Worm (Caenorhabditis elegans): ENCODE results near the gene Y119D3B.21.

Y119D3B.21 gene

ce11 chrIII:1214680-1215079 is at the start of gene Y119D3B.21:
Gene Y119D3B.21, plus strand, starts transcription at chrIII:1215000.
- peak; percentile 84 for TF ChIP-seq pqm-1 (tag; optimal IDR thresholded peaks at IDR 0.05)
- peak; percentile 78 for TF ChIP-seq hlh-11 (tag; optimal IDR thresholded peaks at IDR 0.05)
- peak; percentile 66 for TF ChIP-seq nhr-28 (tag; optimal IDR thresholded peaks at IDR 0.05)
- peak; percentile 36 for TF ChIP-seq lin-13 (GFP tag; optimal IDR thresholded peaks at IDR 0.05)
- 0 out of 2 replicates have a peak, but pooled peaks have one; percentile 17 for TF ChIP-seq T26A8.4 (GFP tag; IDR thresholded peaks at IDR 0.05)
- TF ChIP-seq lin-38 (GFP tag; IDR thresholded peaks at IDR 0.05), result no peak
- no peak for TF ChIP-seq zag-1 (tag; optimal IDR thresholded peaks at IDR 0.05)
- no peak for TF ChIP-seq aly-2 (tag; optimal IDR thresholded peaks at IDR 0.05)
- TF ChIP-seq fos-1 (tag; optimal IDR thresholded peaks at IDR 0.05), result no peak
- TF ChIP-seq hif-1 (tag; optimal IDR thresholded peaks at IDR 0.05), result no peak
- TF ChIP-seq lir-3 (tag; optimal IDR thresholded peaks at IDR 0.05), result no peak
- TF ChIP-seq daf-16 (GFP tag; optimal IDR thresholded peaks at IDR 0.05), result no peak
- peak; percentile 70 for TF ChIP-seq daf-16 (tag; optimal IDR thresholded peaks at IDR 0.05)
- peak; percentile 0 for TF ChIP-seq nhr-48 (tag; optimal IDR thresholded peaks at IDR 0.05)
- TF ChIP-seq D1046.2 (GFP tag; IDR thresholded peaks at IDR 0.05), result no peak
- TF ChIP-seq ceh-44 (GFP tag; IDR thresholded peaks at IDR 0.05), result no peak
- TF ChIP-seq dmd-6 (GFP tag; IDR thresholded peaks at IDR 0.05), result peak; percentile 86
- peak; percentile 75 for TF ChIP-seq ama-1 (optimal IDR thresholded peaks at IDR 0.05)
- TF ChIP-seq gei-8 (GFP tag; optimal IDR thresholded peaks at IDR 0.05), result no peak
- peak; percentile 39; the same call in 1 of the 2 replicates for TF ChIP-seq lin-1 (GFP tag; IDR thresholded peaks at IDR 0.05)
- no peak for TF ChIP-seq rbr-2 (tag; optimal IDR thresholded peaks at IDR 0.05)
- TF ChIP-seq lsy-2 (tag; optimal IDR thresholded peaks at IDR 0.05), result no peak
- no peak for TF ChIP-seq F26F4.8 (GFP tag; conservative IDR thresholded peaks at IDR 0.05)
- TF ChIP-seq mxl-3 (GFP tag; optimal IDR thresholded peaks at IDR 0.05), result peak; percentile 53
- peak; percentile 60; the same call in 1 of the 2 replicates for TF ChIP-seq saeg-2 (GFP tag; IDR thresholded peaks at IDR 0.05)
- no peak for TF ChIP-seq lim-7 (GFP tag; IDR thresholded peaks at IDR 0.05)
- TF ChIP-seq pha-4 (GFP tag; IDR thresholded peaks at IDR 0.05), result 0 out of 2 replicates have a peak, but pooled peaks have one; percentile 40
- no peak for TF ChIP-seq pha-4 (tag; optimal IDR thresholded peaks at IDR 0.05)
- peak; percentile 53 for TF ChIP-seq dve-1 (tag; optimal IDR thresholded peaks at IDR 0.05; ENCODE audit: insufficient read depth)
- TF ChIP-seq tra-1 (GFP tag; IDR thresholded peaks at IDR 0.05), result 0 out of 2 replicates have a peak, but pooled peaks have one; percentile 37
- TF ChIP-seq ceh-28 (tag; optimal IDR thresholded peaks at IDR 0.05), result no peak

ce11 chrIII:1166388-1166787 is 48.4 kb upstream of the Y119D3B.21 start:
- no peak for TF ChIP-seq nhr-11 (tag; optimal IDR thresholded peaks at IDR 0.05)
- no peak for TF ChIP-seq D1046.2 (GFP tag; IDR thresholded peaks at IDR 0.05)
- TF ChIP-seq ceh-82 (tag; optimal IDR thresholded peaks at IDR 0.05), result no peak
- TF ChIP-seq daf-19 (GFP tag; conservative IDR thresholded peaks at IDR 0.05), result no peak
- TF ChIP-seq madf-5 (GFP tag; IDR thresholded peaks at IDR 0.05), result no peak
- no peak for TF ChIP-seq mep-1 (tag; optimal IDR thresholded peaks at IDR 0.05)
- no peak for TF ChIP-seq egl-27 (tag; optimal IDR thresholded peaks at IDR 0.05)
- TF ChIP-seq aly-2 (tag; optimal IDR thresholded peaks at IDR 0.05), result no peak

ce11 chrIII:1169622-1170021 is 45.2 kb upstream of the Y119D3B.21 start:
- TF ChIP-seq daf-19 (GFP tag; conservative IDR thresholded peaks at IDR 0.05) (no peak), zag-1 (tag; optimal IDR thresholded peaks at IDR 0.05) (no peak), unc-39 (tag; optimal IDR thresholded peaks at IDR 0.05) (no peak), ceh-32 (tag; optimal IDR thresholded peaks at IDR 0.05; ENCODE audit: poor library complexity) (no peak), sdz-12 (GFP tag; optimal IDR thresholded peaks at IDR 0.05) (no peak)

Measured in whole organism, L4 larva.